Fruit fly (Drosophila melanogaster) Kc167 (cell line): ENCODE measurements around the gene CG4702.

Source experiments
- Myc ChIP-seq: fragments of >200 bp; optimal IDR thresholded peaks from 2 replicates; lab custom pipeline; 2017; ENCODE audit warnings: missing external identifiers
- Sin3A ChIP-seq: fragments of >200 bp; optimal IDR thresholded peaks from 2 replicates; lab custom pipeline; 2018; ENCODE audit warnings: missing external identifiers
- ttk ChIP-seq: sonication (Bioruptor generic); optimal IDR thresholded peaks from 2 replicates; lab custom pipeline; 2017; ENCODE audit warnings: missing external identifiers

dm6 chr3R:12124843-12125242 lies 3.2 kb downstream of the CG4702 start:
- TF ChIP-seq ttk (lab: Kevin White, UChicago) (no peak), Myc (lab: Kevin White, UChicago) (no peak), Sin3A (lab: Kevin White, UChicago) (no peak)
